Worm (Caenorhabditis elegans) whole organism, L4 larva: ENCODE results near the gene C28H8.5.

Experiments used
- F10B5.3 ChIP-seq: sonication (generic microtip); optimal IDR thresholded peaks from 2 replicates; lab custom pipeline; 2016; ENCODE audit warnings: mild to moderate bottlenecking, missing genetic modification characterization, missing compliant biosample characterization
- F26F4.8 ChIP-seq: fragments of 200-800 bp; sonication (Bioruptor generic); conservative IDR thresholded peaks from 2 replicates; pipeline ENCODE4 v1.3.6; 2022; ENCODE audit warnings: missing genetic modification characterization, missing compliant biosample characterization
- F49E8.2 ChIP-seq: sonication (generic microtip); optimal IDR thresholded peaks from 2 replicates; lab custom pipeline; 2016; ENCODE audit warnings: missing compliant biosample characterization, mild to moderate bottlenecking, missing genetic modification characterization, borderline replicate concordance
- T26A8.4 ChIP-seq: fragments of 200-800 bp; sonication (Bioruptor generic); IDR thresholded peaks from 2 replicates; pipeline ENCODE4 v1.3.6; 2022; ENCODE audit warnings: missing genetic modification characterization, missing compliant biosample characterization
- Y105C5A.15 ChIP-seq: fragments of 200-800 bp; sonication (Bioruptor generic); IDR thresholded peaks from 2 replicates; pipeline ENCODE4 v1.3.6; 2022; ENCODE audit warnings: missing genetic modification characterization, missing compliant biosample characterization
- ama-1 ChIP-seq: fragments of 150-350 bp; optimal IDR thresholded peaks from 2 replicates; lab custom pipeline; 2014; ENCODE audit warnings: inconsistent platforms, mixed read lengths
- arid-1 ChIP-seq: fragments of 200-800 bp; sonication (Bioruptor generic); conservative IDR thresholded peaks from 2 replicates; pipeline ENCODE4 v1.3.6; 2022; ENCODE audit warnings: missing genetic modification reagents, missing genetic modification characterization, missing compliant biosample characterization
- attf-4 ChIP-seq: sonication (generic microtip); optimal IDR thresholded peaks from 3 replicates; lab custom pipeline; 2017; ENCODE audit warnings: missing biosample characterization, missing genetic modification characterization
- ceh-20 ChIP-seq: fragments of 200-800 bp; sonication (Bioruptor generic); IDR thresholded peaks from 2 replicates; pipeline ENCODE4 v1.3.6; 2022; ENCODE audit warnings: missing genetic modification reagents, missing genetic modification characterization, missing compliant biosample characterization
- ceh-28 ChIP-seq: fragments of 150-350 bp; optimal IDR thresholded peaks from 2 replicates; lab custom pipeline; 2014; ENCODE audit warnings: missing biosample characterization, missing genetic modification reagents, missing genetic modification characterization
- ceh-32 ChIP-seq: sonication (generic microtip); optimal IDR thresholded peaks from 2 replicates; lab custom pipeline; 2016; ENCODE audit warnings: mild to moderate bottlenecking, missing genetic modification characterization, missing compliant biosample characterization; ENCODE audit not compliant: poor library complexity
- ceh-82 ChIP-seq: sonication (generic microtip); optimal IDR thresholded peaks from 2 replicates; lab custom pipeline; 2017; ENCODE audit warnings: missing biosample characterization, missing genetic modification characterization
- ces-1 ChIP-seq: fragments of 150-350 bp; sonication (generic microtip); optimal IDR thresholded peaks from 4 replicates; lab custom pipeline; 2014; ENCODE audit warnings: missing biosample characterization, missing genetic modification reagents, missing genetic modification characterization
- cey-2 ChIP-seq: sonication (generic microtip); optimal IDR thresholded peaks from 3 replicates; lab custom pipeline; 2017; ENCODE audit warnings: missing genetic modification characterization, mild to moderate bottlenecking, missing compliant biosample characterization, antibody characterized with exemption, borderline replicate concordance; ENCODE audit not compliant: insufficient read depth
- daf-12 ChIP-seq: fragments of 150-350 bp; optimal IDR thresholded peaks from 2 replicates; lab custom pipeline; 2014; ENCODE audit warnings: missing biosample characterization, missing genetic modification reagents, missing genetic modification characterization
- daf-19 ChIP-seq: fragments of 200-800 bp; sonication (Bioruptor generic); conservative IDR thresholded peaks from 2 replicates; pipeline ENCODE4 v1.3.6; 2022; ENCODE audit warnings: missing genetic modification characterization, missing compliant biosample characterization
- dmd-6 ChIP-seq: fragments of 200-800 bp; sonication (Bioruptor generic); IDR thresholded peaks from 2 replicates; pipeline ENCODE4 v1.3.6; 2022; ENCODE audit warnings: missing genetic modification reagents, missing genetic modification characterization, missing compliant biosample characterization
- dmd-9 ChIP-seq: fragments of 200-800 bp; sonication (Bioruptor generic); IDR thresholded peaks from 2 replicates; pipeline ENCODE4 v1.3.6; 2022; ENCODE audit warnings: missing genetic modification reagents, missing genetic modification characterization, missing compliant biosample characterization
- dve-1 ChIP-seq: sonication (generic microtip); optimal IDR thresholded peaks from 2 replicates; lab custom pipeline; 2017; ENCODE audit warnings: antibody characterized with exemption, mild to moderate bottlenecking, missing genetic modification characterization, missing compliant biosample characterization; ENCODE audit not compliant: insufficient read depth
- fkh-10 ChIP-seq: fragments of 150-350 bp; optimal IDR thresholded peaks from 2 replicates; lab custom pipeline; 2014; ENCODE audit warnings: missing biosample characterization, missing genetic modification reagents, missing genetic modification characterization
- hif-1 ChIP-seq, 2 experiments: sonication (generic microtip); optimal IDR thresholded peaks; 2 replicates each; lab custom pipeline; 2016 to 2017; ENCODE audit warnings: missing compliant biosample characterization in 2 of 2, missing genetic modification characterization in 2 of 2, missing genetic modification reagents in 2 of 2, missing genotype in 2 of 2, mild to moderate bottlenecking in 1 of 2
- hlh-30 ChIP-seq: sonication (generic microtip); optimal IDR thresholded peaks from 2 replicates; lab custom pipeline; 2017; ENCODE audit warnings: antibody characterized with exemption, mild to moderate bottlenecking, missing genetic modification characterization, missing compliant biosample characterization; ENCODE audit not compliant: insufficient read depth
- hmg-1.1 ChIP-seq: fragments of 200-800 bp; sonication (Bioruptor generic); IDR thresholded peaks from 2 replicates; pipeline ENCODE4 v1.3.6; 2022; ENCODE audit warnings: missing genetic modification reagents, missing genetic modification characterization, missing compliant biosample characterization
- lin-1 ChIP-seq: fragments of 200-800 bp; sonication (Bioruptor generic); IDR thresholded peaks from 2 replicates; pipeline ENCODE4 v1.3.6; 2022; ENCODE audit warnings: missing genetic modification reagents, missing genetic modification characterization, missing compliant biosample characterization
- lin-15B ChIP-seq: fragments of 150-350 bp; sonication (generic microtip); optimal IDR thresholded peaks from 3 replicates; lab custom pipeline; 2014; ENCODE audit warnings: missing biosample characterization, missing genetic modification characterization
- lin-29 ChIP-seq: fragments of 200-800 bp; sonication (Bioruptor generic); IDR thresholded peaks from 2 replicates; pipeline ENCODE4 v1.3.6; 2022; ENCODE audit warnings: missing genetic modification reagents, missing genetic modification characterization, missing compliant biosample characterization
- mes-2 ChIP-seq: sonication (generic microtip); optimal IDR thresholded peaks from 2 replicates; lab custom pipeline; 2016; ENCODE audit warnings: missing genotype, mild to moderate bottlenecking, missing genetic modification characterization, missing compliant biosample characterization; ENCODE audit not compliant: poor library complexity, severe bottlenecking
- mxl-2 ChIP-seq: fragments of 200-800 bp; sonication (Bioruptor generic); conservative IDR thresholded peaks from 2 replicates; pipeline ENCODE4 v1.3.6; 2022; ENCODE audit warnings: missing genetic modification reagents, missing genetic modification characterization, missing compliant biosample characterization
- mxl-3 ChIP-seq: fragments of 200-800 bp; sonication (Bioruptor generic); optimal IDR thresholded peaks from 2 replicates; lab custom pipeline; 2018; ENCODE audit warnings: mild to moderate bottlenecking, missing genetic modification characterization, missing compliant biosample characterization
- nhr-102 ChIP-seq: sonication (generic microtip); optimal IDR thresholded peaks from 2 replicates; lab custom pipeline; 2016; ENCODE audit warnings: mild to moderate bottlenecking, missing genetic modification characterization, moderate library complexity, missing compliant biosample characterization
- nhr-11 ChIP-seq: fragments of 150-350 bp; optimal IDR thresholded peaks from 2 replicates; lab custom pipeline; 2014; ENCODE audit warnings: missing biosample characterization, missing genetic modification characterization
- nhr-111 ChIP-seq: fragments of 200-800 bp; sonication (Bioruptor generic); optimal IDR thresholded peaks from 2 replicates; lab custom pipeline; 2018; ENCODE audit warnings: mild to moderate bottlenecking, missing genetic modification characterization, missing compliant biosample characterization
- nhr-28 ChIP-seq: fragments of 150-350 bp; optimal IDR thresholded peaks from 2 replicates; lab custom pipeline; 2014; ENCODE audit warnings: missing biosample characterization, missing genetic modification characterization
- nhr-42 ChIP-seq: fragments of 200-800 bp; sonication (Bioruptor generic); IDR thresholded peaks from 2 replicates; pipeline ENCODE4 v1.3.6; 2022; ENCODE audit warnings: missing genetic modification characterization, missing compliant biosample characterization
- nhr-48 ChIP-seq: sonication (generic microtip); optimal IDR thresholded peaks from 2 replicates; lab custom pipeline; 2016; ENCODE audit warnings: mild to moderate bottlenecking, missing genetic modification characterization, missing compliant biosample characterization
- nhr-6 ChIP-seq: fragments of 150-350 bp; optimal IDR thresholded peaks from 2 replicates; lab custom pipeline; 2014; ENCODE audit warnings: missing biosample characterization, missing genetic modification characterization
- pha-4 ChIP-seq, 2 experiments: fragments of 150-350 bp in 1 of 2; fragments of 200-800 bp in 1 of 2; sonication (Bioruptor generic) in 1 of 2; IDR thresholded peaks in 1 of 2; optimal IDR thresholded peaks in 1 of 2; 2 replicates each; pipeline versions ENCODE4 v1.3.6 to Lab custom; 2014 to 2022; ENCODE audit warnings: missing genetic modification characterization in 2 of 2, missing genetic modification reagents in 2 of 2, missing biosample characterization in 1 of 2, missing compliant biosample characterization in 1 of 2
- php-3 ChIP-seq: fragments of 200-800 bp; sonication (Bioruptor generic); IDR thresholded peaks from 2 replicates; pipeline ENCODE4 v1.3.6; 2022; ENCODE audit warnings: missing genetic modification reagents, missing genetic modification characterization, missing compliant biosample characterization
- pqm-1 ChIP-seq: sonication (generic microtip); optimal IDR thresholded peaks from 2 replicates; lab custom pipeline; 2017; ENCODE audit warnings: missing biosample characterization, missing genetic modification characterization
- saeg-2 ChIP-seq: fragments of 200-800 bp; sonication (Bioruptor generic); IDR thresholded peaks from 2 replicates; pipeline ENCODE4 v1.3.6; 2022; ENCODE audit warnings: missing genetic modification reagents, missing genetic modification characterization, missing compliant biosample characterization
- sdz-12 ChIP-seq: fragments of 200-800 bp; sonication (Bioruptor generic); optimal IDR thresholded peaks from 2 replicates; lab custom pipeline; 2018; ENCODE audit warnings: mild to moderate bottlenecking, missing genetic modification characterization, missing compliant biosample characterization
- spr-3 ChIP-seq: fragments of 200-800 bp; sonication (Bioruptor generic); optimal IDR thresholded peaks from 2 replicates; lab custom pipeline; 2018; ENCODE audit warnings: mild to moderate bottlenecking, missing genetic modification characterization, missing compliant biosample characterization
- tra-1 ChIP-seq: fragments of 200-800 bp; sonication (Bioruptor generic); IDR thresholded peaks from 2 replicates; pipeline ENCODE4 v1.3.6; 2022; ENCODE audit warnings: missing genetic modification reagents, missing genetic modification characterization, missing compliant biosample characterization
- unc-130 ChIP-seq: sonication (generic microtip); optimal IDR thresholded peaks from 2 replicates; lab custom pipeline; 2016; ENCODE audit warnings: missing genetic modification reagents, missing genetic modification characterization, missing compliant biosample characterization
- unc-39 ChIP-seq: sonication (generic microtip); optimal IDR thresholded peaks from 2 replicates; lab custom pipeline; 2017; ENCODE audit warnings: missing biosample characterization, missing genetic modification characterization
- zag-1 ChIP-seq: fragments of 150-350 bp; optimal IDR thresholded peaks from 2 replicates; lab custom pipeline; 2014; ENCODE audit warnings: missing biosample characterization, missing genetic modification characterization
- zfp-2 ChIP-seq: sonication (generic microtip); optimal IDR thresholded peaks from 2 replicates; lab custom pipeline; 2016; ENCODE audit warnings: mild to moderate bottlenecking, missing genetic modification characterization, missing compliant biosample characterization
- zip-11 ChIP-seq: fragments of 200-800 bp; sonication (Bioruptor generic); IDR thresholded peaks from 2 replicates; pipeline ENCODE4 v1.3.6; 2022; ENCODE audit warnings: missing genetic modification characterization, missing compliant biosample characterization
- zip-2 ChIP-seq: fragments of 150-350 bp; optimal IDR thresholded peaks from 2 replicates; lab custom pipeline; 2014; ENCODE audit warnings: missing biosample characterization, missing genetic modification characterization
- ztf-11 ChIP-seq: fragments of 150-350 bp; optimal IDR thresholded peaks from 2 replicates; lab custom pipeline; 2014; ENCODE audit warnings: missing biosample characterization, missing genetic modification characterization
- ztf-7 ChIP-seq: fragments of 150-350 bp; optimal IDR thresholded peaks from 2 replicates; lab custom pipeline; 2014; ENCODE audit warnings: missing biosample characterization, missing genetic modification characterization

The C28H8.5 gene

DNA sequence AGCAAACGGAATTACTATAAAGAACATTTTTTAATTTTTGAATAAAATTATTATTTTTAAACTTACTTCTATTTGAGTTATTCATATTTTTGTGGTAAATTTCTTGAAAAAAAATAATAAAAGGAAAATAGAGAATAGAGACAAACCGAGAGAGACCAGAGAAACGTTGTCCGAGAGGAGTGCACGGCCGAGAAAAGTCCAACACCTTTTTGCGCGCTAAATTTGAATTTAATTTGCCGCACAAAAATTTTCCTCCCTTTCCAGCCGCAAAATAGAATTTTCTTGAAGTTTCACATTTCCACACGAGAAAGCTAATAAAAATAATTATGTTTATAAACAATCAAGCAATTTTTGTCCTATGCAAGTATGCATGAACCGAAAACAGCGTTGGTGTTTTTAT, 12.3 kb upstream of the C28H8.5 start, which contains the start of the genes F01F1.11 and F01F1.3:
Gene F01F1.11 (minus strand): TSS at position 118 of the 400 bp plus-strand sequence.
Gene F01F1.3 (plus strand): TSS at position 179 of the 400 bp plus-strand sequence.
- TF ChIP-seq hmg-1.1 (peak; percentile 58), F26F4.8 (GFP tag; lab: Robert Waterston, UW) (no peak), pqm-1 (tag; lab: Kevin White, UChicago) (no peak), php-3 (GFP tag; lab: Robert Waterston, UW) (no peak), ceh-32 (no peak), mxl-2 (GFP tag; lab: Robert Waterston, UW) (no peak), ces-1 (GFP tag; lab: Kevin White, UChicago) (no peak), nhr-42 (GFP tag; lab: Robert Waterston, UW) (no peak), ceh-82 (tag; lab: Kevin White, UChicago) (no peak), tra-1 (GFP tag; lab: Robert Waterston, UW) (0 out of 2 replicates have a peak, but pooled peaks have one; percentile 40), daf-12 (tag; lab: Kevin White, UChicago) (no peak), dve-1 (peak; percentile 75), sdz-12 (GFP tag; lab: Kevin White, UChicago) (no peak), arid-1 (GFP tag; lab: Robert Waterston, UW) (no peak), spr-3 (GFP tag; lab: Kevin White, UChicago) (no peak), ceh-28 (tag; lab: Kevin White, UChicago) (no peak), daf-19 (GFP tag; lab: Robert Waterston, UW) (no peak), Y105C5A.15 (no peak), T26A8.4 (GFP tag; lab: Robert Waterston, UW) (peak; percentile 50; the same call in 1 of the 2 replicates), mes-2 (tag; lab: Kevin White, UChicago) (peak; percentile 99), ztf-7 (no peak), unc-130 (peak; percentile 83), ama-1 (lab: Kevin White, UChicago) (no peak), lin-29 (GFP tag; lab: Robert Waterston, UW) (no peak), mxl-3 (no peak), nhr-111 (GFP tag; lab: Kevin White, UChicago) (no peak), ceh-20 (no peak), nhr-6 (tag; lab: Kevin White, UChicago) (peak; percentile 62), nhr-11 (no peak), dmd-9 (peak; percentile 77; the same call in 1 of the 2 replicates), zip-11 (no peak), nhr-28 (peak; percentile 41), attf-4 (no peak), saeg-2 (GFP tag; lab: Robert Waterston, UW) (no peak), zfp-2 (no peak), zag-1 (tag; lab: Kevin White, UChicago) (no peak), nhr-48 (tag; lab: Kevin White, UChicago) (peak; percentile 9), hif-1 (tag; optimal IDR thresholded peaks at IDR 0.05; lab: Kevin White, UChicago) (peak in 1 of 2 experiments; percentile 90), dmd-6 (GFP tag; lab: Robert Waterston, UW) (peak; percentile 71), F10B5.3 (tag; lab: Kevin White, UChicago) (no peak), pha-4 (GFP tag; IDR thresholded peaks at IDR 0.05; lab: Robert Waterston, UW) (0 out of 2 replicates have a peak, but pooled peaks have one; percentile 21), pha-4 (tag; optimal IDR thresholded peaks at IDR 0.05; lab: Kevin White, UChicago) (no peak), fkh-10 (GFP tag; lab: Kevin White, UChicago) (no peak), nhr-102 (tag; lab: Kevin White, UChicago) (peak; percentile 39), cey-2 (tag; lab: Kevin White, UChicago) (no peak), hlh-30 (peak; percentile 53), lin-1 (GFP tag; lab: Robert Waterston, UW) (no peak), ztf-11 (tag; lab: Kevin White, UChicago) (no peak), F49E8.2 (peak; percentile 14), zip-2 (tag; lab: Kevin White, UChicago) (no peak), lin-15B (tag; lab: Kevin White, UChicago) (no peak), unc-39 (tag; lab: Kevin White, UChicago) (no peak)
